Comparison of ENCODE assay signal across 4 worm cellular contexts in the genomic region with DNA sequence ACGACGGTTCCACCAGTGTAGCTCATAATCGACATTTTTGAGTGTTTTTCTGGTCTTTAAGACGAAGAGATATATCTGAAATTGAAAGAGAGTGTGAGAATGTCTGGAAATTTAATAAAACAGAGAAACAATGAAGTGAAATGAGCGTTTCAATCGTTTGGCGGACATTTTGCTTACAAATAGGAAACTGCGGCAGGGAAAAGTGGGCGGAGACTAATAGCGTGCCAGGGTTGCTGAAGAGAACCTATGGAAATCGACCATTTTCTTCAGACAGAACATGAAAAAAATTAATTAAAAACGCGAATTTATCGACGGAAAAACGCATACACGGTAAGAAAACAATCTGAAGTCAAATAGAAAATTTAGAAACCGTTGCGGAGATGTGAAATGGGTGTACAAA.
TF ChIP-seq lines count a peak whose summit lies in the region.

A gene (minus strand): TSS at position 75 of the 400 bp plus-strand sequence.

TF ChIP-seq in whole organism, L2 larva, 48 proteins besides CTCF, POLR2A, EP300 and RAD21 (continued from another document):
- TF ChIP-seq fos-1 (tag; optimal IDR thresholded peaks at IDR 0.05; lab: Kevin White, UChicago) (peak; percentile 37), peb-1 (tag; optimal IDR thresholded peaks at IDR 0.05; lab: Kevin White, UChicago) (no peak), nhr-11 (tag; optimal IDR thresholded peaks at IDR 0.05; lab: Kevin White, UChicago) (no peak), R02D3.7 (tag; optimal IDR thresholded peaks at IDR 0.05; lab: Kevin White, UChicago) (no peak), lsy-2 (tag; optimal IDR thresholded peaks at IDR 0.05; lab: Kevin White, UChicago) (peak; percentile 22 to 76), ama-1 (optimal IDR thresholded peaks at IDR 0.05; lab: Kevin White, UChicago) (peak; percentile 60), snpc-4 (tag; optimal IDR thresholded peaks at IDR 0.05; lab: Kevin White, UChicago) (peak; percentile 33), sma-9 (GFP tag; optimal IDR thresholded peaks at IDR 0.05; lab: Kevin White, UChicago) (peak; percentile 33), sma-9 (tag; optimal IDR thresholded peaks at IDR 0.05; lab: Kevin White, UChicago) (no peak)

TF ChIP-seq in whole organism, L4 larva, 104 proteins besides CTCF, POLR2A, EP300 and RAD21 (continued from another document):
- TF ChIP-seq unc-130 (GFP tag; optimal IDR thresholded peaks at IDR 0.05; lab: Kevin White, UChicago) (peak; percentile 83), vab-7 (GFP tag; IDR thresholded peaks at IDR 0.05; lab: Robert Waterston, UW) (peak; percentile 54; the same call in 1 of the 2 replicates), mxl-3 (GFP tag; optimal IDR thresholded peaks at IDR 0.05; lab: Kevin White, UChicago) (peak; percentile 12), hif-1 (tag; optimal IDR thresholded peaks at IDR 0.05; lab: Kevin White, UChicago) (peak in 1 of 2 experiments; percentile 68), dmd-8 (GFP tag; IDR thresholded peaks at IDR 0.05; lab: Robert Waterston, UW) (no peak), ztf-11 (tag; optimal IDR thresholded peaks at IDR 0.05; lab: Kevin White, UChicago) (no peak), nhr-11 (tag; optimal IDR thresholded peaks at IDR 0.05; lab: Kevin White, UChicago) (peak; percentile 50), cey-2 (tag; optimal IDR thresholded peaks at IDR 0.05; lab: Kevin White, UChicago; ENCODE audit: borderline replicate concordance, insufficient read depth) (no peak), hlh-11 (tag; optimal IDR thresholded peaks at IDR 0.05; lab: Kevin White, UChicago) (peak; percentile 35), nhr-28 (tag; optimal IDR thresholded peaks at IDR 0.05; lab: Kevin White, UChicago) (peak; percentile 62), dpl-1 (GFP tag; optimal IDR thresholded peaks at IDR 0.05; lab: Kevin White, UChicago) (peak; percentile 67)

TF ChIP-seq in whole organism, late embryonic, 69 proteins besides CTCF, POLR2A, EP300 and RAD21 (continued from another document):
- TF ChIP-seq elt-2 (tag; optimal IDR thresholded peaks at IDR 0.05; lab: Kevin White, UChicago) (peak; percentile 83), unc-86 (tag; optimal IDR thresholded peaks at IDR 0.05; lab: Kevin White, UChicago) (peak; percentile 13), che-1 (tag; optimal IDR thresholded peaks at IDR 0.05; lab: Kevin White, UChicago) (no peak), pag-3 (tag; optimal IDR thresholded peaks at IDR 0.05; lab: Kevin White, UChicago; ENCODE audit: borderline replicate concordance) (no peak), hlh-13 (GFP tag; optimal IDR thresholded peaks at IDR 0.05; lab: Kevin White, UChicago) (no peak), C08G9.2 (tag; optimal IDR thresholded peaks at IDR 0.05; lab: Kevin White, UChicago) (peak; percentile 76), dmd-4 (tag; optimal IDR thresholded peaks at IDR 0.05; lab: Kevin White, UChicago; ENCODE audit: borderline replicate concordance) (peak; percentile 37), rnt-1 (tag; optimal IDR thresholded peaks at IDR 0.05; lab: Kevin White, UChicago) (peak; percentile 66), hlh-30 (tag; optimal IDR thresholded peaks at IDR 0.05; lab: Kevin White, UChicago; ENCODE audit: insufficient read depth) (no peak), tbx-2 (tag; optimal IDR thresholded peaks at IDR 0.05; lab: Kevin White, UChicago) (peak; percentile 88), zip-5 (tag; optimal IDR thresholded peaks at IDR 0.05; lab: Kevin White, UChicago) (peak; percentile 26), sox-2 (GFP tag; IDR thresholded peaks at IDR 0.05; lab: Robert Waterston, UW) (peak; percentile 15; the same call in 1 of the 2 replicates), pha-2 (tag; optimal IDR thresholded peaks at IDR 0.05; lab: Kevin White, UChicago) (no peak), ceh-14 (tag; optimal IDR thresholded peaks at IDR 0.05; lab: Kevin White, UChicago) (peak; percentile 74), Y22D7AL.16 (tag; optimal IDR thresholded peaks at IDR 0.05; lab: Kevin White, UChicago) (no peak), ref-2 (tag; optimal IDR thresholded peaks at IDR 0.05; lab: Kevin White, UChicago) (peak; percentile 46), madf-2 (tag; optimal IDR thresholded peaks at IDR 0.05; lab: Kevin White, UChicago) (peak; percentile 6), ceh-22 (tag; optimal IDR thresholded peaks at IDR 0.05; lab: Kevin White, UChicago) (no peak), ceh-2 (tag; optimal IDR thresholded peaks at IDR 0.05; lab: Kevin White, UChicago) (peak; percentile 66), tbx-7 (tag; optimal IDR thresholded peaks at IDR 0.05; lab: Kevin White, UChicago) (peak; percentile 13), eyg-1 (tag; optimal IDR thresholded peaks at IDR 0.05; lab: Kevin White, UChicago) (no peak), ceh-6 (GFP tag; optimal IDR thresholded peaks at IDR 0.05; lab: Kevin White, UChicago) (no peak), nhr-11 (tag; optimal IDR thresholded peaks at IDR 0.05; lab: Kevin White, UChicago) (no peak), ceh-18 (tag; optimal IDR thresholded peaks at IDR 0.05; lab: Kevin White, UChicago) (peak; percentile 44), mec-3 (tag; optimal IDR thresholded peaks at IDR 0.05; lab: Kevin White, UChicago; ENCODE audit: borderline replicate concordance) (no peak), ceh-34 (tag; optimal IDR thresholded peaks at IDR 0.05; lab: Kevin White, UChicago) (peak; percentile 29), lim-6 (tag; optimal IDR thresholded peaks at IDR 0.05; lab: Kevin White, UChicago) (peak; percentile 78), ceh-48 (tag; optimal IDR thresholded peaks at IDR 0.05; lab: Kevin White, UChicago) (no peak), nfya-1 (tag; optimal IDR thresholded peaks at IDR 0.05; lab: Kevin White, UChicago) (peak; percentile 60), ztf-16 (tag; optimal IDR thresholded peaks at IDR 0.05; lab: Kevin White, UChicago) (no peak), unc-3 (GFP tag; conservative IDR thresholded peaks at IDR 0.05; lab: Robert Waterston, UW) (no peak), unc-3 (tag; optimal IDR thresholded peaks at IDR 0.05; lab: Kevin White, UChicago) (no peak), ama-1 (optimal IDR thresholded peaks at IDR 0.05; lab: Kevin White, UChicago) (no peak), odd-2 (tag; optimal IDR thresholded peaks at IDR 0.05; lab: Kevin White, UChicago) (no peak), pha-4 (tag; optimal IDR thresholded peaks at IDR 0.05; lab: Kevin White, UChicago) (no peak), ahr-1 (tag; optimal IDR thresholded peaks at IDR 0.05; lab: Kevin White, UChicago) (no peak), dve-1 (tag; optimal IDR thresholded peaks at IDR 0.05; lab: Kevin White, UChicago) (no peak), ttx-3 (tag; optimal IDR thresholded peaks at IDR 0.05; lab: Kevin White, UChicago) (no peak)
TF ChIP-seq in whole organism, late embryonic: peak in this region for 23.

TF ChIP-seq in whole organism, mixed stage, embryonic, 35 proteins besides CTCF, POLR2A, EP300 and RAD21 (continued from another document):
- TF ChIP-seq ceh-43 (GFP tag; optimal IDR thresholded peaks at IDR 0.05; lab: Kevin White, UChicago) (no peak), ztf-11 (tag; optimal IDR thresholded peaks at IDR 0.05; lab: Kevin White, UChicago) (no peak), nhr-237 (tag; optimal IDR thresholded peaks at IDR 0.05; lab: Kevin White, UChicago) (peak; percentile 72), unc-39 (tag; optimal IDR thresholded peaks at IDR 0.05; lab: Kevin White, UChicago) (no peak), nhr-12 (tag; optimal IDR thresholded peaks at IDR 0.05; lab: Kevin White, UChicago) (no peak), nhr-2 (tag; optimal IDR thresholded peaks at IDR 0.05; lab: Kevin White, UChicago) (no peak), ham-2 (GFP tag; optimal IDR thresholded peaks at IDR 0.05; lab: Kevin White, UChicago) (no peak)
TF ChIP-seq in whole organism, mixed stage, embryonic: peak in this region for 7.
